Worm (Caenorhabditis elegans) whole organism, young adult: ENCODE measurements around the gene twk-32.

Source experiments
- B0035.1 ChIP-seq: sonication (generic microtip); optimal IDR thresholded peaks from 2 replicates; lab custom pipeline; 2016; ENCODE audit warnings: missing genetic modification characterization, mild to moderate bottlenecking, missing compliant biosample characterization, missing genotype, missing genetic modification reagents
- cebp-2 ChIP-seq: fragments of 200-800 bp; sonication (Bioruptor generic); IDR thresholded peaks from 2 replicates; pipeline ENCODE4 v1.3.6; 2022; ENCODE audit warnings: missing genetic modification characterization, missing compliant biosample characterization
- ceh-79 ChIP-seq: sonication (generic microtip); optimal IDR thresholded peaks from 2 replicates; lab custom pipeline; 2017; ENCODE audit warnings: mild to moderate bottlenecking, missing genetic modification characterization, missing compliant biosample characterization
- dpff-1 ChIP-seq: sonication (generic microtip); optimal IDR thresholded peaks from 2 replicates; lab custom pipeline; 2017; ENCODE audit warnings: mild to moderate bottlenecking, missing genetic modification characterization, missing compliant biosample characterization
- ztf-25 ChIP-seq: fragments of 200-800 bp; sonication (Bioruptor generic); IDR thresholded peaks from 2 replicates; pipeline ENCODE4 v1.3.6; 2022; ENCODE audit warnings: missing genetic modification reagents, missing genetic modification characterization, missing compliant biosample characterization

ce11 chrV:13845136-13845535 is 48.7 kb downstream of the twk-32 start, which contains the start of gene srx-131:
- TF ChIP-seq ceh-79 (tag; lab: Kevin White, UChicago) (no peak), B0035.1 (tag; lab: Kevin White, UChicago) (no peak), cebp-2 (GFP tag; lab: Robert Waterston, UW) (no peak), dpff-1 (tag; lab: Kevin White, UChicago) (no peak), ztf-25 (no peak)
